Worm (Caenorhabditis elegans) whole organism, young adult: Measurements from ENCODE around the gene prp-9.

Experiments
- B0261.1 ChIP-seq: sonication (generic microtip); optimal IDR thresholded peaks from 2 replicates; lab custom pipeline; 2016; ENCODE audit warnings: mild to moderate bottlenecking, missing genetic modification characterization, moderate library complexity, missing compliant biosample characterization
- F22D6.2 ChIP-seq: sonication (generic microtip); optimal IDR thresholded peaks from 2 replicates; lab custom pipeline; 2016; ENCODE audit warnings: mild to moderate bottlenecking, missing genetic modification characterization, missing compliant biosample characterization
- F37B4.10 ChIP-seq: fragments of 200-800 bp; sonication (Bioruptor generic); IDR thresholded peaks from 2 replicates; pipeline ENCODE4 v1.3.6; 2022; ENCODE audit warnings: missing genetic modification characterization, missing compliant biosample characterization
- F52B5.7 ChIP-seq: sonication (generic microtip); optimal IDR thresholded peaks from 2 replicates; lab custom pipeline; 2016; ENCODE audit warnings: mild to moderate bottlenecking, missing genetic modification characterization, missing compliant biosample characterization
- F57C9.4 ChIP-seq: sonication (generic microtip); optimal IDR thresholded peaks from 2 replicates; lab custom pipeline; 2017; ENCODE audit warnings: mild to moderate bottlenecking, missing genetic modification characterization, missing compliant biosample characterization
- K11D2.4 ChIP-seq: fragments of 200-800 bp; sonication (Bioruptor generic); IDR thresholded peaks from 2 replicates; pipeline ENCODE4 v1.3.6; 2022; ENCODE audit warnings: missing genetic modification reagents, missing genetic modification characterization, missing compliant biosample characterization
- T07F8.4 ChIP-seq: sonication (generic microtip); optimal IDR thresholded peaks from 2 replicates; lab custom pipeline; 2016; ENCODE audit warnings: mild to moderate bottlenecking, missing genetic modification characterization, moderate library complexity, missing compliant biosample characterization
- Y53F4B.3 ChIP-seq: fragments of 200-800 bp; sonication (Bioruptor generic); IDR thresholded peaks from 2 replicates; pipeline ENCODE4 v1.3.6; 2022; ENCODE audit warnings: missing genetic modification reagents, missing genetic modification characterization, missing compliant biosample characterization
- Y53G8AR.9 ChIP-seq: fragments of 200-800 bp; sonication (Bioruptor generic); conservative IDR thresholded peaks from 2 replicates; pipeline ENCODE4 v1.3.6; 2022; ENCODE audit warnings: missing genetic modification reagents, missing genetic modification characterization, missing compliant biosample characterization
- Y67H2A.10 ChIP-seq: fragments of 200-800 bp; sonication (Bioruptor generic); conservative IDR thresholded peaks from 2 replicates; pipeline ENCODE4 v1.3.6; 2022; ENCODE audit warnings: missing genetic modification reagents, missing genetic modification characterization, missing compliant biosample characterization
- Y95B8A.8 ChIP-seq: fragments of 200-800 bp; sonication (Bioruptor generic); IDR thresholded peaks from 2 replicates; pipeline ENCODE4 v1.3.6; 2022; ENCODE audit warnings: missing genetic modification reagents, missing genetic modification characterization, missing compliant biosample characterization
- akir-1 ChIP-seq: fragments of 200-800 bp; sonication (Bioruptor generic); optimal IDR thresholded peaks from 2 replicates; lab custom pipeline; 2018; ENCODE audit warnings: mild to moderate bottlenecking, missing genetic modification characterization, moderate library complexity, missing compliant biosample characterization
- athp-1 ChIP-seq: sonication (generic microtip); optimal IDR thresholded peaks from 2 replicates; lab custom pipeline; 2017; ENCODE audit warnings: mild to moderate bottlenecking, missing genetic modification characterization, missing compliant biosample characterization
- attf-6 ChIP-seq: fragments of 200-800 bp; sonication (Bioruptor generic); IDR thresholded peaks from 2 replicates; pipeline ENCODE4 v1.3.6; 2022; ENCODE audit warnings: missing genetic modification reagents, missing genetic modification characterization, missing compliant biosample characterization
- bed-2 ChIP-seq: fragments of 200-800 bp; sonication (Bioruptor generic); IDR thresholded peaks from 2 replicates; pipeline ENCODE4 v1.3.6; 2022; ENCODE audit warnings: missing genetic modification reagents, missing genetic modification characterization, missing compliant biosample characterization
- ccch-3 ChIP-seq: fragments of 200-800 bp; sonication (Bioruptor generic); optimal IDR thresholded peaks from 2 replicates; lab custom pipeline; 2018; ENCODE audit warnings: mild to moderate bottlenecking, missing genetic modification characterization, missing compliant biosample characterization
- cebp-1 ChIP-seq, 2 experiments: fragments of 200-800 bp in 1 of 2; sonication (Bioruptor generic) in 1 of 2; sonication (generic microtip) in 1 of 2; IDR thresholded peaks in 1 of 2; optimal IDR thresholded peaks in 1 of 2; 2 replicates each; pipeline versions ENCODE4 v1.3.6 to Lab custom; 2017 to 2022; ENCODE audit warnings: missing compliant biosample characterization in 2 of 2, missing genetic modification characterization in 2 of 2, mild to moderate bottlenecking in 1 of 2, missing genetic modification reagents in 1 of 2, moderate library complexity in 1 of 2
- cebp-2 ChIP-seq: fragments of 200-800 bp; sonication (Bioruptor generic); IDR thresholded peaks from 2 replicates; pipeline ENCODE4 v1.3.6; 2022; ENCODE audit warnings: missing genetic modification characterization, missing compliant biosample characterization
- ceh-27 ChIP-seq: fragments of 200-800 bp; sonication (Bioruptor generic); optimal IDR thresholded peaks from 2 replicates; lab custom pipeline; 2018; ENCODE audit warnings: mild to moderate bottlenecking, missing genetic modification characterization, moderate library complexity, missing compliant biosample characterization
- ceh-91 ChIP-seq: fragments of 200-800 bp; sonication (Bioruptor generic); IDR thresholded peaks from 2 replicates; pipeline ENCODE4 v1.3.6; 2022; ENCODE audit warnings: missing genetic modification reagents, missing genetic modification characterization, missing compliant biosample characterization
- dpl-1 ChIP-seq: fragments of 150-350 bp; optimal IDR thresholded peaks from 2 replicates; lab custom pipeline; 2014; ENCODE audit warnings: missing biosample characterization, missing genetic modification reagents, missing genetic modification characterization
- ets-4 ChIP-seq: fragments of 200-800 bp; sonication (Bioruptor generic); optimal IDR thresholded peaks from 2 replicates; lab custom pipeline; 2018; ENCODE audit warnings: mild to moderate bottlenecking, missing genetic modification characterization, missing compliant biosample characterization
- gei-17 ChIP-seq: fragments of 200-800 bp; sonication (Bioruptor generic); optimal IDR thresholded peaks from 2 replicates; lab custom pipeline; 2018; ENCODE audit warnings: mild to moderate bottlenecking, missing genetic modification characterization, missing compliant biosample characterization
- hlh-12 ChIP-seq: sonication (generic microtip); optimal IDR thresholded peaks from 2 replicates; lab custom pipeline; 2016; ENCODE audit warnings: missing genetic modification characterization, missing compliant biosample characterization
- lin-26 ChIP-seq: fragments of 200-800 bp; sonication (Bioruptor generic); IDR thresholded peaks from 2 replicates; pipeline ENCODE4 v1.3.6; 2022; ENCODE audit warnings: missing genetic modification reagents, missing genetic modification characterization, missing compliant biosample characterization
- lin-35 ChIP-seq, 3 experiments: fragments of 150-350 bp in 2 of 3; sonication (generic microtip) in 1 of 3; optimal IDR thresholded peaks; 2 replicates each; lab custom pipeline; 2014 to 2018; ENCODE audit warnings: missing biosample characterization in 3 of 3, missing genetic modification characterization in 3 of 3, missing genetic modification reagents in 3 of 3
- lin-54 ChIP-seq: fragments of 200-800 bp; sonication (Bioruptor generic); optimal IDR thresholded peaks from 2 replicates; lab custom pipeline; 2018; ENCODE audit warnings: mild to moderate bottlenecking, missing genetic modification characterization, missing compliant biosample characterization
- lsl-1 ChIP-seq: fragments of 200-800 bp; sonication (Bioruptor generic); optimal IDR thresholded peaks from 2 replicates; lab custom pipeline; 2018; ENCODE audit warnings: mild to moderate bottlenecking, missing genetic modification characterization, moderate library complexity, missing compliant biosample characterization
- lsy-27 ChIP-seq: sonication (generic microtip); optimal IDR thresholded peaks from 2 replicates; lab custom pipeline; 2017; ENCODE audit warnings: missing genetic modification characterization, mild to moderate bottlenecking, missing compliant biosample characterization, antibody characterized with exemption, missing genotype, borderline replicate concordance; ENCODE audit not compliant: insufficient read depth
- madf-6 ChIP-seq: fragments of 200-800 bp; sonication (Bioruptor generic); IDR thresholded peaks from 2 replicates; pipeline ENCODE4 v1.3.6; 2022; ENCODE audit warnings: missing genetic modification reagents, missing genetic modification characterization, missing compliant biosample characterization
- mel-28 ChIP-seq: sonication (generic microtip); optimal IDR thresholded peaks from 2 replicates; lab custom pipeline; 2016; ENCODE audit warnings: borderline replicate concordance, mild to moderate bottlenecking, missing genetic modification characterization, missing compliant biosample characterization
- nfya-1 ChIP-seq: sonication (generic microtip); optimal IDR thresholded peaks from 2 replicates; lab custom pipeline; 2017; ENCODE audit warnings: antibody characterized with exemption, missing compliant biosample characterization, missing genetic modification characterization, borderline replicate concordance; ENCODE audit not compliant: insufficient read depth
- nhr-27 ChIP-seq: fragments of 200-800 bp; sonication (Bioruptor generic); optimal IDR thresholded peaks from 2 replicates; lab custom pipeline; 2018; ENCODE audit warnings: mild to moderate bottlenecking, missing genetic modification characterization, moderate library complexity, missing compliant biosample characterization
- nhr-80 ChIP-seq: sonication (generic microtip); optimal IDR thresholded peaks from 2 replicates; lab custom pipeline; 2016; ENCODE audit warnings: missing genetic modification characterization, missing compliant biosample characterization
- nhr-90 ChIP-seq: sonication (generic microtip); optimal IDR thresholded peaks from 2 replicates; lab custom pipeline; 2016; ENCODE audit warnings: missing genotype, mild to moderate bottlenecking, missing genetic modification characterization, missing compliant biosample characterization
- snpc-1.3 ChIP-seq: sonication (generic microtip); optimal IDR thresholded peaks from 2 replicates; lab custom pipeline; 2017; ENCODE audit warnings: missing genetic modification characterization, mild to moderate bottlenecking, missing compliant biosample characterization, antibody characterized with exemption, moderate library complexity, missing genotype, missing genetic modification reagents; ENCODE audit not compliant: insufficient read depth
- tlf-1 ChIP-seq: fragments of 200-800 bp; sonication (Bioruptor generic); optimal IDR thresholded peaks from 2 replicates; lab custom pipeline; 2018; ENCODE audit warnings: mild to moderate bottlenecking, missing genetic modification characterization, missing compliant biosample characterization
- xnd-1 ChIP-seq: sonication (generic microtip); optimal IDR thresholded peaks from 2 replicates; lab custom pipeline; 2016; ENCODE audit warnings: missing genotype, missing genetic modification reagents, missing genetic modification characterization, missing compliant biosample characterization
- ztf-25 ChIP-seq: fragments of 200-800 bp; sonication (Bioruptor generic); IDR thresholded peaks from 2 replicates; pipeline ENCODE4 v1.3.6; 2022; ENCODE audit warnings: missing genetic modification reagents, missing genetic modification characterization, missing compliant biosample characterization

The prp-9 gene

ce11 chrII:8561227-8561626 lies 36.0 kb upstream of the prp-9 start, which contains the start of gene iff-2 (continued):
- no peak for TF ChIP-seq lsy-27
- peak; percentile 89 for TF ChIP-seq cebp-1 (GFP tag; IDR thresholded peaks at IDR 0.05; lab: Robert Waterston, UW)
- peak; percentile 97 for TF ChIP-seq cebp-1 (tag; optimal IDR thresholded peaks at IDR 0.05; lab: Kevin White, UChicago)
- TF ChIP-seq F57C9.4 (tag; lab: Kevin White, UChicago): no peak
- TF ChIP-seq lin-54 (GFP tag; lab: Kevin White, UChicago): peak; percentile 98
- peak; percentile 29 to 96 (median 79) for TF ChIP-seq lin-35 (GFP tag; optimal IDR thresholded peaks at IDR 0.05; lab: Kevin White, UChicago)
- peak; percentile 100 for TF ChIP-seq nhr-80 (tag; lab: Kevin White, UChicago)
- TF ChIP-seq dpl-1: peak; percentile 73
- peak; percentile 90 for TF ChIP-seq F22D6.2 (tag; lab: Kevin White, UChicago)
- TF ChIP-seq mel-28 (tag; lab: Kevin White, UChicago): no peak
- no peak for TF ChIP-seq madf-6
- peak; percentile 38 for TF ChIP-seq B0261.1 (tag; lab: Kevin White, UChicago)
- TF ChIP-seq athp-1: peak; percentile 89
- no peak for TF ChIP-seq Y53F4B.3 (GFP tag; lab: Robert Waterston, UW)
- TF ChIP-seq bed-2 (GFP tag; lab: Robert Waterston, UW): peak; percentile 84; the same call in 1 of the 2 replicates
- TF ChIP-seq Y67H2A.10 (GFP tag; lab: Robert Waterston, UW): peak; percentile 94
- TF ChIP-seq nhr-90 (tag; lab: Kevin White, UChicago): peak; percentile 95
- 0 out of 2 replicates have a peak, but pooled peaks have one; percentile 9 for TF ChIP-seq ztf-25
- 0 out of 2 replicates have a peak, but pooled peaks have one; percentile 51 for TF ChIP-seq cebp-2 (GFP tag; lab: Robert Waterston, UW)
- peak; percentile 19 for TF ChIP-seq snpc-1.3 (tag; lab: Kevin White, UChicago)
- peak; percentile 97 for TF ChIP-seq K11D2.4 (GFP tag; lab: Robert Waterston, UW)
- TF ChIP-seq tlf-1 (GFP tag; lab: Kevin White, UChicago): peak; percentile 98
- TF ChIP-seq nfya-1 (tag; lab: Kevin White, UChicago): no peak
- peak; percentile 82 for TF ChIP-seq gei-17 (GFP tag; lab: Kevin White, UChicago)
- TF ChIP-seq attf-6: peak; percentile 53; the same call in 1 of the 2 replicates
- TF ChIP-seq Y53G8AR.9: peak; percentile 98
- peak; percentile 64 for TF ChIP-seq ceh-91
- peak; percentile 100 for TF ChIP-seq ceh-27 (GFP tag; lab: Kevin White, UChicago)
- no peak for TF ChIP-seq xnd-1 (tag; lab: Kevin White, UChicago)
- peak; percentile 85 for TF ChIP-seq F52B5.7 (tag; lab: Kevin White, UChicago)

- no peak for TF ChIP-seq akir-1
- TF ChIP-seq ccch-3 (GFP tag; lab: Kevin White, UChicago): no peak
- no peak for TF ChIP-seq nhr-27 (tag; lab: Kevin White, UChicago)
- no peak for TF ChIP-seq F37B4.10 (GFP tag; lab: Robert Waterston, UW)
- TF ChIP-seq cebp-2 (GFP tag; lab: Robert Waterston, UW): no peak
- TF ChIP-seq T07F8.4 (tag; lab: Kevin White, UChicago): no peak
- no peak for TF ChIP-seq ets-4 (GFP tag; lab: Kevin White, UChicago)
- TF ChIP-seq lsl-1 (GFP tag; lab: Kevin White, UChicago): no peak
- TF ChIP-seq Y53F4B.3 (GFP tag; lab: Robert Waterston, UW): no peak
- TF ChIP-seq lin-26 (GFP tag; lab: Robert Waterston, UW): no peak
- no peak for TF ChIP-seq tlf-1 (GFP tag; lab: Kevin White, UChicago)
- TF ChIP-seq Y95B8A.8: no peak
- TF ChIP-seq hlh-12 (tag; lab: Kevin White, UChicago): no peak
These were observed 34.0 kb upstream of the prp-9 start for ce11 chrII:8559188-8559587.
